Fruit fly (Drosophila melanogaster): ENCODE measurements around the gene CG31373.

DNA sequence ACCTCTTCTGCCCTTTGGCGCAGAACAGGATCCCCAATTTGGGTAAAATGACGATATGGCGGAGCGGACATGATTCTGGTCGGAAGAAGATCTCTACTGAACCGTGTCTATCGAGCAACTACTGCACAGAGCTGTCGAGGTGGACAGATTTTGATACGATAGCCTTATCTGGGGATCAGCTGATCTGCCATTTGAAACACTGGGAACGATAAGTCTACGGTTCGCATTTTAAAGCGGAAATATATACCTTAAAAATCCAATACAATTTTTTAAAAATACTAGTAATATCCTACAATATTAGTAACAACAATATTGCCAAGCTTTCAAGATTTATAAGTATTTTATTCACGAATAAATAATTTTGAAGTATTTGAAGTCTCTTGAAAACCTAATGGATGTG, at the start of gene CG31373:
- TF ChIP-seq Pif1B (GFP tag; optimal IDR thresholded peaks at IDR 0.05) (no peak), CG32121 (GFP tag; IDR thresholded peaks at IDR 0.05) (no peak), CG10348 (GFP tag; IDR thresholded peaks at IDR 0.05) (no peak)

Measured in whole organism, pupa.